Fruit fly (Drosophila melanogaster) whole organism, embryonic: ENCODE results near the gene CG31174.

Experiments used
- CG10431 ChIP-seq: fragments of 200-800 bp; sonication (Bioruptor generic); optimal IDR thresholded peaks from 3 replicates; lab custom pipeline; 2018; ENCODE audit warnings: missing biosample characterization, mild to moderate bottlenecking, missing genetic modification characterization
- CG10979 ChIP-seq: fragments of 200-800 bp; sonication (Bioruptor generic); optimal IDR thresholded peaks from 2 replicates; lab custom pipeline; 2018; ENCODE audit warnings: missing biosample characterization, mild to moderate bottlenecking, missing genetic modification characterization, moderate library complexity
- CG11247 ChIP-seq: fragments of 200-800 bp; sonication (Bioruptor generic); IDR thresholded peaks from 2 replicates; pipeline ENCODE4 v1.3.6; 2022; ENCODE audit warnings: missing biosample characterization, missing genetic modification characterization
- CG11398 ChIP-seq: fragments of 200-800 bp; sonication (Bioruptor generic); optimal IDR thresholded peaks from 2 replicates; lab custom pipeline; 2016; ENCODE audit warnings: missing biosample characterization, missing genetic modification characterization
- CG12769 ChIP-seq: fragments of 200-800 bp; sonication (Bioruptor generic); optimal IDR thresholded peaks from 2 replicates; lab custom pipeline; 2019; ENCODE audit warnings: missing biosample characterization, mild to moderate bottlenecking, missing genetic modification characterization, moderate library complexity
- CG15073 ChIP-seq: fragments of 200-800 bp; sonication (Bioruptor generic); optimal IDR thresholded peaks from 2 replicates; lab custom pipeline; 2016; ENCODE audit warnings: missing biosample characterization, missing genetic modification characterization
- CG17359 ChIP-seq: fragments of 200-800 bp; sonication (Bioruptor generic); optimal IDR thresholded peaks from 3 replicates; lab custom pipeline; 2018; ENCODE audit warnings: missing biosample characterization, mild to moderate bottlenecking, missing genetic modification characterization, moderate library complexity
- CG17568 ChIP-seq: fragments of 200-800 bp; sonication (Bioruptor generic); optimal IDR thresholded peaks from 2 replicates; lab custom pipeline; 2018; ENCODE audit warnings: missing biosample characterization, mild to moderate bottlenecking, missing genetic modification characterization, moderate library complexity
- CG17829 ChIP-seq: fragments of 200-800 bp; optimal IDR thresholded peaks from 2 replicates; lab custom pipeline; 2019; ENCODE audit warnings: missing biosample characterization, mild to moderate bottlenecking, missing genetic modification characterization, moderate library complexity
- CG17912 ChIP-seq: fragments of 200-800 bp; sonication (Bioruptor generic); optimal IDR thresholded peaks from 2 replicates; lab custom pipeline; 2018; ENCODE audit warnings: missing biosample characterization, mild to moderate bottlenecking, missing genetic modification characterization
- CG18011 ChIP-seq: fragments of 200-800 bp; sonication (Bioruptor generic); optimal IDR thresholded peaks from 2 replicates; lab custom pipeline; 2017; ENCODE audit warnings: missing biosample characterization, missing genetic modification characterization, mild to moderate bottlenecking, moderate library complexity, missing genotype
- CG18476 ChIP-seq: fragments of 200-800 bp; sonication (Bioruptor generic); optimal IDR thresholded peaks from 2 replicates; lab custom pipeline; 2016; ENCODE audit warnings: missing biosample characterization, mild to moderate bottlenecking, missing genetic modification characterization
- CG2889 ChIP-seq: fragments of 200-800 bp; sonication (Bioruptor generic); IDR thresholded peaks from 3 replicates; pipeline ENCODE4 v1.3.6; 2022; ENCODE audit warnings: missing biosample characterization, missing genetic modification characterization
- CG3065 ChIP-seq: fragments of 200-800 bp; sonication (Bioruptor generic); optimal IDR thresholded peaks from 2 replicates; lab custom pipeline; 2016; ENCODE audit warnings: missing biosample characterization, missing genetic modification characterization
- CG34422 ChIP-seq: fragments of 200-800 bp; sonication (Bioruptor generic); IDR thresholded peaks from 3 replicates; pipeline ENCODE4 v1.3.6; 2022; ENCODE audit warnings: missing biosample characterization, missing genetic modification characterization
- CG3995 ChIP-seq: fragments of 200-800 bp; sonication (Bioruptor generic); optimal IDR thresholded peaks from 3 replicates; lab custom pipeline; 2016; ENCODE audit warnings: missing biosample characterization, missing genetic modification characterization
- CG4707 ChIP-seq: fragments of 200-800 bp; sonication (Bioruptor generic); optimal IDR thresholded peaks from 2 replicates; lab custom pipeline; 2018; ENCODE audit warnings: missing biosample characterization, mild to moderate bottlenecking, missing genetic modification characterization, moderate library complexity
- CG7357 ChIP-seq: fragments of 200-800 bp; sonication (Bioruptor generic); IDR thresholded peaks from 3 replicates; pipeline ENCODE4 v1.3.6; 2022; ENCODE audit warnings: missing biosample characterization, missing genetic modification characterization
- CG7987 ChIP-seq: fragments of 200-800 bp; sonication (Bioruptor generic); optimal IDR thresholded peaks from 2 replicates; lab custom pipeline; 2018; ENCODE audit warnings: missing biosample characterization, mild to moderate bottlenecking, missing genetic modification characterization, moderate library complexity
- CG9437 ChIP-seq: fragments of 200-800 bp; sonication (Bioruptor generic); optimal IDR thresholded peaks from 2 replicates; lab custom pipeline; 2018; ENCODE audit warnings: missing biosample characterization, mild to moderate bottlenecking, missing genetic modification characterization
- CTCF ChIP-seq: fragments of 200-800 bp; sonication (Bioruptor generic); optimal IDR thresholded peaks from 2 replicates; lab custom pipeline; 2017; ENCODE audit warnings: missing biosample characterization, mild to moderate bottlenecking, missing genetic modification characterization, moderate library complexity
- Eip74EF ChIP-seq, 2 experiments: fragments of 200-800 bp in 1 of 2; fragments of >200 bp in 1 of 2; sonication (Bioruptor generic) in 1 of 2; optimal IDR thresholded peaks; 2 replicates each; lab custom pipeline; 2017 to 2019; ENCODE audit warnings: missing biosample characterization in 2 of 2, missing genetic modification characterization in 2 of 2, mild to moderate bottlenecking in 1 of 2, moderate library complexity in 1 of 2
- Fer2 ChIP-seq: fragments of 200-800 bp; sonication (Bioruptor generic); optimal IDR thresholded peaks from 2 replicates; lab custom pipeline; 2018; ENCODE audit warnings: missing biosample characterization, mild to moderate bottlenecking, missing genetic modification characterization, moderate library complexity
- Gsc ChIP-seq: fragments of 200-800 bp; sonication (Bioruptor generic); IDR thresholded peaks from 2 replicates; pipeline ENCODE4 v1.3.6; 2022; ENCODE audit warnings: missing biosample characterization, missing genetic modification characterization
- Gug ChIP-seq: fragments of 200-800 bp; sonication (Bioruptor generic); IDR thresholded peaks from 4 replicates; pipeline ENCODE4 v1.3.6; 2022; ENCODE audit warnings: missing biosample characterization, missing genetic modification characterization
- HLH3B ChIP-seq: fragments of 200-800 bp; sonication (Bioruptor generic); IDR thresholded peaks from 2 replicates; pipeline ENCODE4 v1.3.6; 2022; ENCODE audit warnings: missing biosample characterization, missing genetic modification characterization
- Lhr ChIP-seq: fragments of 200-800 bp; sonication (Bioruptor generic); optimal IDR thresholded peaks from 3 replicates; lab custom pipeline; 2017; ENCODE audit warnings: mild to moderate bottlenecking, missing biosample characterization, missing genetic modification reagents, missing genetic modification characterization
- PHDP ChIP-seq: fragments of 200-800 bp; sonication (Bioruptor generic); optimal IDR thresholded peaks from 3 replicates; lab custom pipeline; 2018; ENCODE audit warnings: missing biosample characterization, mild to moderate bottlenecking, missing genetic modification characterization, moderate library complexity
- Sry-β ChIP-seq: fragments of 200-800 bp; sonication (Bioruptor generic); optimal IDR thresholded peaks from 2 replicates; lab custom pipeline; 2018; ENCODE audit warnings: missing biosample characterization, mild to moderate bottlenecking, missing genetic modification characterization, moderate library complexity
- bcd ChIP-seq: fragments of 200-800 bp; sonication (Bioruptor generic); optimal IDR thresholded peaks from 2 replicates; lab custom pipeline; 2017; ENCODE audit warnings: missing biosample characterization, mild to moderate bottlenecking, missing genetic modification characterization
- corto ChIP-seq: fragments of 200-800 bp; sonication (Bioruptor generic); optimal IDR thresholded peaks from 2 replicates; lab custom pipeline; 2016; ENCODE audit warnings: missing biosample characterization, mild to moderate bottlenecking, missing genetic modification characterization, moderate library complexity
- dmrt99B ChIP-seq: fragments of 200-800 bp; sonication (Bioruptor generic); optimal IDR thresholded peaks from 2 replicates; lab custom pipeline; 2018; ENCODE audit warnings: missing biosample characterization, mild to moderate bottlenecking, missing genetic modification characterization, moderate library complexity
- exex ChIP-seq: fragments of 200-800 bp; sonication (Bioruptor generic); optimal IDR thresholded peaks from 4 replicates; lab custom pipeline; 2018; ENCODE audit warnings: missing biosample characterization, mild to moderate bottlenecking, missing genetic modification characterization, moderate library complexity
- fd102C ChIP-seq: fragments of 200-800 bp; sonication (Bioruptor generic); optimal IDR thresholded peaks from 2 replicates; lab custom pipeline; 2018; ENCODE audit warnings: missing biosample characterization, mild to moderate bottlenecking, missing genetic modification characterization, moderate library complexity
- fu2 ChIP-seq: fragments of 200-800 bp; sonication (Bioruptor generic); optimal IDR thresholded peaks from 2 replicates; lab custom pipeline; 2016; ENCODE audit warnings: missing biosample characterization, missing genetic modification characterization
- ham ChIP-seq: fragments of 200-800 bp; sonication (Bioruptor generic); IDR thresholded peaks from 2 replicates; pipeline ENCODE4 v1.3.6; 2022; ENCODE audit warnings: missing biosample characterization, missing genetic modification characterization
- mam ChIP-seq: fragments of 200-800 bp; sonication (Bioruptor generic); optimal IDR thresholded peaks from 3 replicates; lab custom pipeline; 2016; ENCODE audit warnings: missing biosample characterization, missing genetic modification characterization
- pan ChIP-seq, 4 experiments: fragments of >200 bp in 3 of 4; fragments of 200-800 bp in 1 of 4; sonication (Bioruptor generic) in 1 of 4; optimal IDR thresholded peaks in 3 of 4; IDR thresholded peaks in 1 of 4; 2 replicates each; pipeline versions ENCODE4 v1.3.6 to Lab custom; 2017 to 2022; ENCODE audit warnings: missing biosample characterization in 2 of 4, missing genetic modification characterization in 2 of 4, mixed read lengths in 1 of 4
- pfk ChIP-seq: fragments of 200-800 bp; sonication (Bioruptor generic); optimal IDR thresholded peaks from 2 replicates; lab custom pipeline; 2018; ENCODE audit warnings: missing biosample characterization, mild to moderate bottlenecking, missing genetic modification characterization, moderate library complexity
- scrt ChIP-seq: fragments of 200-800 bp; sonication (Bioruptor generic); optimal IDR thresholded peaks from 2 replicates; lab custom pipeline; 2018; ENCODE audit warnings: missing biosample characterization, mild to moderate bottlenecking, missing genetic modification characterization, moderate library complexity
- sd ChIP-seq: fragments of 200-800 bp; sonication (Bioruptor generic); optimal IDR thresholded peaks from 3 replicates; lab custom pipeline; 2018; ENCODE audit warnings: missing biosample characterization, mild to moderate bottlenecking, missing genetic modification characterization, moderate library complexity
- sens ChIP-seq: fragments of 200-800 bp; sonication (Bioruptor generic); peaks from one replicate; lab custom pipeline; 2016; ENCODE audit warnings: missing biosample characterization, missing genetic modification characterization
- slp2 ChIP-seq: fragments of 200-800 bp; sonication (Bioruptor generic); optimal IDR thresholded peaks from 2 replicates; lab custom pipeline; 2016; ENCODE audit warnings: missing biosample characterization, missing genetic modification characterization
- tgo ChIP-seq: fragments of 200-800 bp; sonication (Bioruptor generic); IDR thresholded peaks from 3 replicates; pipeline ENCODE4 v1.3.6; 2022; ENCODE audit warnings: missing biosample characterization, missing genetic modification characterization
- tup ChIP-seq: fragments of 200-800 bp; sonication (Bioruptor generic); optimal IDR thresholded peaks from 2 replicates; lab custom pipeline; 2016; ENCODE audit warnings: missing biosample characterization, mild to moderate bottlenecking, missing genetic modification characterization, moderate library complexity
- usp ChIP-seq: fragments of >200 bp; optimal IDR thresholded peaks from 2 replicates; lab custom pipeline; 2017; ENCODE audit warnings: missing biosample characterization, missing genetic modification characterization
- vvl ChIP-seq: fragments of 200-800 bp; sonication (Bioruptor generic); IDR thresholded peaks from 2 replicates; pipeline ENCODE4 v1.3.6; 2022; ENCODE audit warnings: missing biosample characterization, missing genetic modification characterization
- z ChIP-seq: fragments of 200-800 bp; sonication (Bioruptor generic); IDR thresholded peaks from 3 replicates; pipeline ENCODE4 v1.3.6; 2022; ENCODE audit warnings: missing biosample characterization, missing genetic modification characterization
- zen ChIP-seq: fragments of 200-800 bp; sonication (Bioruptor generic); optimal IDR thresholded peaks from 3 replicates; lab custom pipeline; 2018; ENCODE audit warnings: missing biosample characterization, mild to moderate bottlenecking, missing genetic modification characterization, moderate library complexity

CG31174 gene

dm6 chr3R:21834234-21835070, 34.9 kb downstream of the CG31174 start (continued):
- TF ChIP-seq Gsc (GFP tag; lab: Robert Waterston, UW), result no peak
- no peak for TF ChIP-seq pan (optimal IDR thresholded peaks at IDR 0.05; lab: Kevin White, UChicago)
- no peak for TF ChIP-seq pan (GFP tag; optimal IDR thresholded peaks at IDR 0.05 in 1 of 2, IDR thresholded peaks at IDR 0.05 in 1 of 2)
- TF ChIP-seq Eip74EF (GFP tag; optimal IDR thresholded peaks at IDR 0.05; lab: Kevin White, UChicago), result peak in 1 of 2 experiments; percentile 19
- TF ChIP-seq ham (GFP tag; lab: Robert Waterston, UW), result no peak
- TF ChIP-seq CG17359 (tag; lab: Kevin White, UChicago), result no peak
- no peak for TF ChIP-seq z (GFP tag; lab: Robert Waterston, UW)
- TF ChIP-seq usp (GFP tag; lab: Kevin White, UChicago), result no peak
- no peak for TF ChIP-seq Gug (GFP tag; lab: Robert Waterston, UW)
- peak; percentile 43 for TF ChIP-seq PHDP (tag; lab: Kevin White, UChicago)
- no peak for TF ChIP-seq Sry-β (GFP tag; lab: Kevin White, UChicago)
- TF ChIP-seq bcd (GFP tag; lab: Kevin White, UChicago), result no peak
- no peak for TF ChIP-seq sd
- TF ChIP-seq corto, result no peak
- no peak for TF ChIP-seq pfk
- no peak for TF ChIP-seq CG2889 (GFP tag; lab: Robert Waterston, UW)
- peak; percentile 17 for TF ChIP-seq CG12769 (tag; lab: Kevin White, UChicago)
- TF ChIP-seq CTCF (GFP tag; lab: Kevin White, UChicago), result no peak
- TF ChIP-seq CG17829, result peak; percentile 70
- TF ChIP-seq CG4707 (GFP tag; lab: Kevin White, UChicago), result no peak
- TF ChIP-seq CG7357 (GFP tag; lab: Robert Waterston, UW), result 0 out of 3 replicates have a peak, but pooled peaks have one; percentile 8
- TF ChIP-seq CG34422, result no peak
- peak; percentile 16 for TF ChIP-seq CG9437 (GFP tag; lab: Kevin White, UChicago)
- TF ChIP-seq CG10979 (tag; lab: Kevin White, UChicago), result peak; percentile 52
- no peak for TF ChIP-seq exex (tag; lab: Kevin White, UChicago)
- no peak for TF ChIP-seq CG11247 (GFP tag; lab: Robert Waterston, UW)
- no peak for TF ChIP-seq CG10431
- TF ChIP-seq vvl (GFP tag; lab: Robert Waterston, UW), result peak; percentile 72
- no peak for TF ChIP-seq mam (GFP tag; lab: Kevin White, UChicago)
- TF ChIP-seq CG7987 (GFP tag; lab: Kevin White, UChicago), result no peak
- no peak for TF ChIP-seq sens (GFP tag; lab: Kevin White, UChicago)
- TF ChIP-seq tgo (GFP tag; lab: Robert Waterston, UW), result no peak
- TF ChIP-seq scrt (GFP tag; lab: Kevin White, UChicago), result no peak
- TF ChIP-seq fd102C, result no peak
- no peak for TF ChIP-seq CG3065
- peak; percentile 26 for TF ChIP-seq dmrt99B
- no peak for TF ChIP-seq CG3995 (GFP tag; lab: Kevin White, UChicago)
- TF ChIP-seq tup (GFP tag; lab: Kevin White, UChicago), result no peak
- no peak for TF ChIP-seq Fer2 (tag; lab: Kevin White, UChicago)
- TF ChIP-seq CG18476 (GFP tag; lab: Kevin White, UChicago), result no peak
- TF ChIP-seq HLH3B (GFP tag; lab: Robert Waterston, UW), result 0 out of 2 replicates have a peak, but pooled peaks have one; percentile 10
- no peak for TF ChIP-seq slp2 (GFP tag; lab: Kevin White, UChicago)
- no peak for TF ChIP-seq CG15073 (GFP tag; lab: Kevin White, UChicago)
- TF ChIP-seq fu2 (GFP tag; lab: Kevin White, UChicago), result no peak
- no peak for TF ChIP-seq zen (tag; lab: Kevin White, UChicago)
- TF ChIP-seq CG11398, result no peak
- TF ChIP-seq CG18011 (GFP tag; lab: Kevin White, UChicago), result no peak
- no peak for TF ChIP-seq CG17568 (GFP tag; lab: Kevin White, UChicago)
- TF ChIP-seq CG17912, result no peak
- no peak for TF ChIP-seq Lhr (GFP tag; lab: Kevin White, UChicago)
